Worm (Caenorhabditis elegans): ENCODE measurements around the gene C42C1.9.

Gene C42C1.9

ce11 chrIV:12275892-12276291, 13.4 kb upstream of the C42C1.9 start, which contains the start of gene vps-8:
Gene vps-8, minus strand, starts transcription at chrIV:12275992.
- no peak for TF ChIP-seq che-1 (tag; optimal IDR thresholded peaks at IDR 0.05)
- no peak for TF ChIP-seq lin-11 (tag; optimal IDR thresholded peaks at IDR 0.05)
- no peak for TF ChIP-seq tbx-2 (tag; optimal IDR thresholded peaks at IDR 0.05)
- TF ChIP-seq pha-2 (tag; optimal IDR thresholded peaks at IDR 0.05) = no peak

- no peak for TF ChIP-seq fax-1 (tag; optimal IDR thresholded peaks at IDR 0.05)
- TF ChIP-seq nhr-232 (tag; optimal IDR thresholded peaks at IDR 0.05) = no peak
- no peak for TF ChIP-seq pag-3 (tag; optimal IDR thresholded peaks at IDR 0.05; ENCODE audit: borderline replicate concordance)
- TF ChIP-seq pax-1 (tag; optimal IDR thresholded peaks at IDR 0.05) = no peak
Observed at ce11 chrIV:12278507-12278906, 10.7 kb upstream of the C42C1.9 start, which contains the start of the genes tag-335 and vkmt-1. Gene tag-335, minus strand, starts transcription at chrIV:12278594. Gene vkmt-1, plus strand, starts transcription at chrIV:12278725.

ce11 chrIV:12279340-12279739, 9.9 kb upstream of the C42C1.9 start, which contains the start of gene ltah-1.1:
Gene ltah-1.1, plus strand, starts transcription at chrIV:12279622.
- TF ChIP-seq elt-2 (tag; optimal IDR thresholded peaks at IDR 0.05) (peak; percentile 16), ztf-16 (tag; optimal IDR thresholded peaks at IDR 0.05) (no peak)

- TF ChIP-seq hlh-6 (tag; optimal IDR thresholded peaks at IDR 0.05) = no peak
- TF ChIP-seq ceh-30 (tag; optimal IDR thresholded peaks at IDR 0.05) = no peak
- no peak for TF ChIP-seq ceh-9 (tag; optimal IDR thresholded peaks at IDR 0.05)
- TF ChIP-seq pqm-1 (tag; optimal IDR thresholded peaks at IDR 0.05) = no peak
- TF ChIP-seq unc-3 (GFP tag; conservative IDR thresholded peaks at IDR 0.05) = no peak
- no peak for TF ChIP-seq unc-3 (tag; optimal IDR thresholded peaks at IDR 0.05)
- TF ChIP-seq tbx-2 (tag; optimal IDR thresholded peaks at IDR 0.05) = no peak
- no peak for TF ChIP-seq eyg-1 (tag; optimal IDR thresholded peaks at IDR 0.05)
- no peak for TF ChIP-seq ceh-18 (tag; optimal IDR thresholded peaks at IDR 0.05)
- TF ChIP-seq ceh-34 (tag; optimal IDR thresholded peaks at IDR 0.05) = no peak
- no peak for TF ChIP-seq ceh-45 (GFP tag; IDR thresholded peaks at IDR 0.05)
Observed at ce11 chrIV:12282157-12282789, 7.0 kb upstream of the C42C1.9 start, which contains the start of the genes C42C1.12 and C42C1.19. Gene C42C1.12, minus strand, starts transcription at chrIV:12282207. Gene C42C1.19, plus strand, starts transcription at chrIV:12282739.

ce11 chrIV:12282873-12283272, 6.4 kb upstream of the C42C1.9 start, which contains the start of gene hpo-12:
Gene hpo-12, plus strand, starts transcription at chrIV:12283173.
- TF ChIP-seq hlh-13 (GFP tag; optimal IDR thresholded peaks at IDR 0.05) (no peak), ceh-34 (tag; optimal IDR thresholded peaks at IDR 0.05) (no peak), ceh-30 (tag; optimal IDR thresholded peaks at IDR 0.05) (no peak), elt-2 (tag; optimal IDR thresholded peaks at IDR 0.05) (no peak), pqm-1 (tag; optimal IDR thresholded peaks at IDR 0.05) (no peak), hlh-15 (tag; optimal IDR thresholded peaks at IDR 0.05) (no peak), pat-9 (tag; optimal IDR thresholded peaks at IDR 0.05) (no peak), ets-4 (tag; optimal IDR thresholded peaks at IDR 0.05) (no peak), ztf-16 (tag; optimal IDR thresholded peaks at IDR 0.05) (no peak)

ce11 chrIV:12287628-12288027, 1.6 kb upstream of the C42C1.9 start, which contains the start of gene erl-1:
Gene erl-1, plus strand, starts transcription at chrIV:12287928.
- no peak for TF ChIP-seq pros-1 (tag; optimal IDR thresholded peaks at IDR 0.05)

- no peak for TF ChIP-seq C08G9.2 (tag; optimal IDR thresholded peaks at IDR 0.05)
- TF ChIP-seq dve-1 (tag; optimal IDR thresholded peaks at IDR 0.05) = no peak
- TF ChIP-seq ceh-24 (tag; optimal IDR thresholded peaks at IDR 0.05) = no peak
- no peak for TF ChIP-seq Y22D7AL.16 (tag; optimal IDR thresholded peaks at IDR 0.05)
- no peak for TF ChIP-seq rnt-1 (tag; optimal IDR thresholded peaks at IDR 0.05)
- TF ChIP-seq madf-2 (tag; optimal IDR thresholded peaks at IDR 0.05) = no peak
Observed at ce11 chrIV:12290744-12291143, 1.5 kb downstream of the C42C1.9 start, which contains the start of gene C42C1.8. Gene C42C1.8, plus strand, starts transcription at chrIV:12291044.
